Worm (Caenorhabditis elegans) whole organism, late embryonic: ENCODE results near the gene col-143.

Experiments used
- C08G9.2 ChIP-seq: sonication (generic microtip); optimal IDR thresholded peaks from 2 replicates; lab custom pipeline; 2016; ENCODE audit warnings: mild to moderate bottlenecking, missing genetic modification characterization, moderate library complexity, missing compliant biosample characterization
- ahr-1 ChIP-seq: sonication (generic microtip); optimal IDR thresholded peaks from 2 replicates; lab custom pipeline; 2016; ENCODE audit warnings: missing genetic modification characterization, missing compliant biosample characterization
- fax-1 ChIP-seq: sonication (generic microtip); optimal IDR thresholded peaks from 2 replicates; lab custom pipeline; 2016; ENCODE audit warnings: missing genotype, missing genetic modification characterization, missing compliant biosample characterization
- pros-1 ChIP-seq: fragments of 150-350 bp; optimal IDR thresholded peaks from 2 replicates; lab custom pipeline; 2014; ENCODE audit warnings: missing biosample characterization, missing genetic modification reagents, missing genetic modification characterization

DNA sequence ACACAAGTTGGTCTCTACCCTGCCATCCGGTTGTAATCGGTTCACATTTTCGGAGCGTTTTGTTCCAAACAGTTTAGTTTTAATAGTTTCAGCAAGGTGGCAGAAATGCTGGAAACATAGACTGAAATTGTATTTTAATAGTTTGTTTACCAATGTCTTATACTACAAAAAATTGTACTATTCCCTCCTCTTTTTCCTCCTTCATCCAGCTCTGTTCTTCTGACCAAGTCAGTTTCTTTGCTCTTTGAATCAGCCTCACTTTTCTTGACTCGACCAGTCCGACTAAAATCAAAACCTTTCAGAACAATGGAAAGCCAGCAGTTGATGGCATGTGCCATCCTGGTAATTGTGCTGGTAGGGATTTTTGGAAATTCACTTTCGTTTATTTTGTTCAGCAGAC lies 34.6 kb downstream of the col-143 start, which contains the start of gene frpr-18:
- TF ChIP-seq ahr-1 (tag; lab: Kevin White, UChicago) (no peak), C08G9.2 (tag; lab: Kevin White, UChicago) (no peak), fax-1 (tag; lab: Kevin White, UChicago) (no peak), pros-1 (tag; lab: Kevin White, UChicago) (no peak)
